Fruit fly (Drosophila melanogaster) whole organism, embryonic: ENCODE data around the gene Ccp84Aa.

Experiments
- Antp ChIP-seq: fragments of 200-800 bp; sonication (Bioruptor generic); optimal IDR thresholded peaks from 3 replicates; lab custom pipeline; 2016; ENCODE audit warnings: missing biosample characterization, missing genetic modification characterization
- Atf-2 ChIP-seq: fragments of 200-800 bp; sonication (Bioruptor generic); optimal IDR thresholded peaks from 2 replicates; lab custom pipeline; 2016; ENCODE audit warnings: missing biosample characterization, missing genetic modification characterization
- B-H1 ChIP-seq: fragments of 200-800 bp; sonication (Bioruptor generic); IDR thresholded peaks from 3 replicates; pipeline ENCODE4 v1.3.6; 2022; ENCODE audit warnings: missing biosample characterization, missing genetic modification characterization
- CG10209 ChIP-seq: fragments of 200-800 bp; sonication (Bioruptor generic); optimal IDR thresholded peaks from 3 replicates; lab custom pipeline; 2017; ENCODE audit warnings: missing biosample characterization, mild to moderate bottlenecking, missing genetic modification characterization, missing genetic modification reagents
- CG1233 ChIP-seq: fragments of 200-800 bp; sonication (Bioruptor generic); optimal IDR thresholded peaks from 4 replicates; lab custom pipeline; 2018; ENCODE audit warnings: missing biosample characterization, mild to moderate bottlenecking, missing genetic modification characterization
- CG14014 ChIP-seq: fragments of 200-800 bp; sonication (Bioruptor generic); IDR thresholded peaks from 2 replicates; pipeline ENCODE4 v1.3.6; 2022; ENCODE audit warnings: missing biosample characterization, missing genetic modification characterization
- CG17612 ChIP-seq: fragments of 200-800 bp; sonication (Bioruptor generic); IDR thresholded peaks from 2 replicates; pipeline ENCODE4 v1.3.6; 2022; ENCODE audit warnings: missing biosample characterization, missing genetic modification characterization
- CG1792 ChIP-seq: fragments of 200-800 bp; sonication (Bioruptor generic); optimal IDR thresholded peaks from 2 replicates; lab custom pipeline; 2016; ENCODE audit warnings: missing biosample characterization, missing genetic modification characterization
- CG30403 ChIP-seq: fragments of 200-800 bp; sonication (Bioruptor generic); optimal IDR thresholded peaks from 3 replicates; lab custom pipeline; 2016; ENCODE audit warnings: missing biosample characterization, missing genetic modification characterization
- CG3838 ChIP-seq: fragments of 200-800 bp; sonication (Bioruptor generic); optimal IDR thresholded peaks from 3 replicates; lab custom pipeline; 2016; ENCODE audit warnings: missing biosample characterization, missing genetic modification characterization
- CG3847 ChIP-seq: fragments of 200-800 bp; sonication (Bioruptor generic); IDR thresholded peaks from 2 replicates; pipeline ENCODE4 v1.3.6; 2022; ENCODE audit warnings: missing biosample characterization, missing genetic modification characterization
- CG43689 ChIP-seq: fragments of 200-800 bp; sonication (Bioruptor generic); IDR thresholded peaks from 2 replicates; pipeline ENCODE4 v1.3.6; 2022; ENCODE audit warnings: missing biosample characterization, missing genetic modification characterization
- CG6272 ChIP-seq: fragments of 200-800 bp; sonication (Bioruptor generic); IDR thresholded peaks from 2 replicates; pipeline ENCODE4 v1.3.6; 2022; ENCODE audit warnings: missing biosample characterization, missing genetic modification characterization
- CG6683 ChIP-seq: fragments of 200-800 bp; sonication (Bioruptor generic); optimal IDR thresholded peaks from 2 replicates; lab custom pipeline; 2017; ENCODE audit warnings: missing biosample characterization, mild to moderate bottlenecking, missing genetic modification characterization, missing genetic modification reagents
- CG6791 ChIP-seq: fragments of 200-800 bp; sonication (Bioruptor generic); IDR thresholded peaks from 3 replicates; pipeline ENCODE4 v1.3.6; 2022; ENCODE audit warnings: missing biosample characterization, missing genetic modification characterization; ENCODE audit not compliant: partially characterized antibody
- CG9215 ChIP-seq: fragments of 200-800 bp; sonication (Bioruptor generic); IDR thresholded peaks from 2 replicates; pipeline ENCODE4 v1.3.6; 2022; ENCODE audit warnings: missing biosample characterization, missing genetic modification characterization
- CG9797 ChIP-seq: fragments of 200-800 bp; sonication (Bioruptor generic); optimal IDR thresholded peaks from 3 replicates; lab custom pipeline; 2018; ENCODE audit warnings: missing biosample characterization, mild to moderate bottlenecking, missing genetic modification characterization
- Chrac-16 ChIP-seq: fragments of 200-800 bp; sonication (Bioruptor generic); optimal IDR thresholded peaks from 3 replicates; lab custom pipeline; 2016; ENCODE audit warnings: missing biosample characterization, missing genetic modification characterization
- Dad ChIP-seq: fragments of 200-800 bp; sonication (Bioruptor generic); optimal IDR thresholded peaks from 3 replicates; lab custom pipeline; 2016; ENCODE audit warnings: missing biosample characterization, missing genetic modification characterization
- Deaf1 ChIP-seq: fragments of 200-800 bp; optimal IDR thresholded peaks from 3 replicates; lab custom pipeline; 2019; ENCODE audit warnings: missing biosample characterization, mild to moderate bottlenecking, missing genetic modification characterization, moderate library complexity
- Dip3 ChIP-seq: fragments of 200-800 bp; sonication (Bioruptor generic); optimal IDR thresholded peaks from 3 replicates; lab custom pipeline; 2016; ENCODE audit warnings: missing biosample characterization, missing genetic modification characterization
- Hmr ChIP-seq: fragments of 200-800 bp; sonication (Bioruptor generic); optimal IDR thresholded peaks from 3 replicates; lab custom pipeline; 2017; ENCODE audit warnings: mild to moderate bottlenecking, missing biosample characterization, missing genetic modification reagents, missing genetic modification characterization
- Lim3 ChIP-seq: fragments of 200-800 bp; sonication (Bioruptor generic); IDR thresholded peaks from 2 replicates; pipeline ENCODE4 v1.3.6; 2022; ENCODE audit warnings: missing biosample characterization, missing genetic modification characterization
- Meics ChIP-seq: fragments of 200-800 bp; sonication (Bioruptor generic); optimal IDR thresholded peaks from 2 replicates; lab custom pipeline; 2017; ENCODE audit warnings: missing biosample characterization, mild to moderate bottlenecking, missing genetic modification characterization
- Mes4 ChIP-seq: fragments of 200-800 bp; sonication (Bioruptor generic); optimal IDR thresholded peaks from 2 replicates; lab custom pipeline; 2016; ENCODE audit warnings: missing biosample characterization, missing genetic modification characterization
- Mrtf ChIP-seq: fragments of 200-800 bp; sonication (Bioruptor generic); IDR thresholded peaks from 3 replicates; pipeline ENCODE4 v1.3.6; 2022; ENCODE audit warnings: missing biosample characterization, missing genetic modification characterization
- NfI ChIP-seq: fragments of 200-800 bp; sonication (Bioruptor generic); optimal IDR thresholded peaks from 3 replicates; lab custom pipeline; 2018; ENCODE audit warnings: missing biosample characterization, mild to moderate bottlenecking, missing genetic modification characterization, moderate library complexity
- Usf ChIP-seq: fragments of 200-800 bp; sonication (Bioruptor generic); optimal IDR thresholded peaks from 2 replicates; lab custom pipeline; 2017; ENCODE audit warnings: missing genotype, missing biosample characterization, missing genetic modification characterization
- Xbp1 ChIP-seq: fragments of 200-800 bp; sonication (Bioruptor generic); optimal IDR thresholded peaks from 3 replicates; lab custom pipeline; 2016; ENCODE audit warnings: missing biosample characterization, mild to moderate bottlenecking, missing genetic modification characterization
- al ChIP-seq: fragments of 200-800 bp; sonication (Bioruptor generic); IDR thresholded peaks from 2 replicates; pipeline ENCODE4 v1.3.6; 2022; ENCODE audit warnings: missing biosample characterization, missing genetic modification characterization
- ap ChIP-seq: fragments of 200-800 bp; sonication (Bioruptor generic); IDR thresholded peaks from 2 replicates; pipeline ENCODE4 v1.3.6; 2022; ENCODE audit warnings: missing biosample characterization, missing genetic modification characterization
- bcd ChIP-seq: fragments of 200-800 bp; sonication (Bioruptor generic); optimal IDR thresholded peaks from 2 replicates; lab custom pipeline; 2017; ENCODE audit warnings: missing biosample characterization, mild to moderate bottlenecking, missing genetic modification characterization
- bigmax ChIP-seq: fragments of 200-800 bp; sonication (Bioruptor generic); optimal IDR thresholded peaks from 2 replicates; lab custom pipeline; 2018; ENCODE audit warnings: missing biosample characterization, mild to moderate bottlenecking, missing genetic modification characterization
- br ChIP-seq: fragments of >200 bp; optimal IDR thresholded peaks from 2 replicates; lab custom pipeline; 2017
- btn ChIP-seq: fragments of 200-800 bp; sonication (Bioruptor generic); optimal IDR thresholded peaks from 2 replicates; lab custom pipeline; 2016; ENCODE audit warnings: missing biosample characterization, missing genetic modification characterization
- caup ChIP-seq: fragments of 200-800 bp; sonication (Bioruptor generic); optimal IDR thresholded peaks from 3 replicates; lab custom pipeline; 2017; ENCODE audit warnings: missing biosample characterization, mild to moderate bottlenecking, missing genetic modification characterization, moderate library complexity; ENCODE audit not compliant: severe bottlenecking
- croc ChIP-seq: fragments of 200-800 bp; sonication (Bioruptor generic); conservative IDR thresholded peaks from 3 replicates; pipeline ENCODE4 v1.3.6; 2022; ENCODE audit warnings: missing biosample characterization, missing genetic modification characterization
- cwo ChIP-seq: fragments of 200-800 bp; sonication (Bioruptor generic); optimal IDR thresholded peaks from 3 replicates; lab custom pipeline; 2017; ENCODE audit warnings: missing biosample characterization, missing genetic modification characterization, mild to moderate bottlenecking, moderate library complexity, missing genetic modification reagents
- dm ChIP-seq: fragments of 200-800 bp; sonication (Bioruptor generic); optimal IDR thresholded peaks from 3 replicates; lab custom pipeline; 2016; ENCODE audit warnings: missing biosample characterization, missing genetic modification characterization
- dpn ChIP-seq, 2 experiments: fragments of 200-800 bp; sonication (Bioruptor generic); optimal IDR thresholded peaks; 3 replicates each; lab custom pipeline; 2016; ENCODE audit warnings: missing biosample characterization in 2 of 2, missing genetic modification characterization in 2 of 2
- ems ChIP-seq: fragments of 200-800 bp; sonication (Bioruptor generic); optimal IDR thresholded peaks from 3 replicates; lab custom pipeline; 2016; ENCODE audit warnings: missing biosample characterization, missing genetic modification characterization
- gsb-n ChIP-seq: fragments of 200-800 bp; sonication (Bioruptor generic); optimal IDR thresholded peaks from 3 replicates; lab custom pipeline; 2018; ENCODE audit warnings: missing biosample characterization, mild to moderate bottlenecking, missing genetic modification characterization
- ham ChIP-seq: fragments of 200-800 bp; sonication (Bioruptor generic); IDR thresholded peaks from 2 replicates; pipeline ENCODE4 v1.3.6; 2022; ENCODE audit warnings: missing biosample characterization, missing genetic modification characterization
- hb ChIP-seq: fragments of 200-800 bp; sonication (Bioruptor generic); IDR thresholded peaks from 3 replicates; pipeline ENCODE4 v1.3.6; 2022; ENCODE audit warnings: missing biosample characterization, missing genetic modification characterization; ENCODE audit not compliant: partially characterized antibody
- jigr1 ChIP-seq: fragments of 200-800 bp; sonication (Bioruptor generic); IDR thresholded peaks from 3 replicates; pipeline ENCODE4 v1.3.6; 2022; ENCODE audit warnings: missing biosample characterization, missing genetic modification characterization
- lmd ChIP-seq: fragments of 200-800 bp; sonication (Bioruptor generic); IDR thresholded peaks from 2 replicates; pipeline ENCODE4 v1.3.6; 2022; ENCODE audit warnings: missing biosample characterization, missing genetic modification characterization
- maf-S ChIP-seq: fragments of 200-800 bp; sonication (Bioruptor generic); optimal IDR thresholded peaks from 2 replicates; lab custom pipeline; 2016; ENCODE audit warnings: missing biosample characterization, missing genetic modification characterization
- sob ChIP-seq: fragments of 200-800 bp; sonication (Bioruptor generic); IDR thresholded peaks from 2 replicates; pipeline ENCODE4 v1.3.6; 2022; ENCODE audit warnings: missing biosample characterization, missing genetic modification characterization
- sr ChIP-seq: fragments of 200-800 bp; sonication (Bioruptor generic); IDR thresholded peaks from 3 replicates; pipeline ENCODE4 v1.3.6; 2022; ENCODE audit warnings: missing biosample characterization, missing genetic modification characterization
- usp ChIP-seq: fragments of >200 bp; optimal IDR thresholded peaks from 2 replicates; lab custom pipeline; 2017; ENCODE audit warnings: missing biosample characterization, missing genetic modification characterization
- vfl ChIP-seq: fragments of 200-800 bp; sonication (Bioruptor generic); optimal IDR thresholded peaks from 2 replicates; lab custom pipeline; 2016; ENCODE audit warnings: missing biosample characterization, missing genetic modification characterization
- vnd ChIP-seq: fragments of 200-800 bp; sonication (Bioruptor generic); IDR thresholded peaks from 3 replicates; pipeline ENCODE4 v1.3.6; 2022; ENCODE audit warnings: missing biosample characterization, missing genetic modification characterization; ENCODE audit not compliant: partially characterized antibody
- yki ChIP-seq: fragments of >200 bp; optimal IDR thresholded peaks from 3 replicates; lab custom pipeline; 2018

Ccp84Aa gene

dm6 chr3R:6723537-6724171 is 19.8 kb downstream of the Ccp84Aa start (continued):
- TF ChIP-seq CG9215 (GFP tag; lab: Robert Waterston, UW) (no peak), CG6272 (GFP tag; lab: Robert Waterston, UW) (no peak), CG1792 (GFP tag; lab: Kevin White, UChicago) (no peak), NfI (GFP tag; lab: Kevin White, UChicago) (no peak), hb (GFP tag; lab: Robert Waterston, UW) (no peak), bcd (GFP tag; lab: Kevin White, UChicago) (peak; percentile 20), Dip3 (GFP tag; lab: Kevin White, UChicago) (no peak), CG14014 (GFP tag; lab: Robert Waterston, UW) (no peak), Usf (GFP tag; lab: Kevin White, UChicago) (no peak), Meics (GFP tag; lab: Kevin White, UChicago) (no peak), CG3847 (no peak), Deaf1 (tag; lab: Kevin White, UChicago) (peak; percentile 15), Mes4 (no peak), CG3838 (no peak), CG6683 (GFP tag; lab: Kevin White, UChicago) (no peak), B-H1 (no peak), Lim3 (GFP tag; lab: Robert Waterston, UW) (no peak), lmd (GFP tag; lab: Robert Waterston, UW) (no peak), CG43689 (GFP tag; lab: Robert Waterston, UW) (no peak), yki (lab: Kevin White, UChicago) (no peak), Antp (GFP tag; lab: Kevin White, UChicago) (peak; percentile 14), CG6791 (no peak), bigmax (GFP tag; lab: Kevin White, UChicago) (no peak), ap (GFP tag; lab: Robert Waterston, UW) (no peak), Chrac-16 (GFP tag; lab: Kevin White, UChicago) (peak; percentile 3), maf-S (GFP tag; lab: Kevin White, UChicago) (no peak), vnd (GFP tag; lab: Robert Waterston, UW) (no peak), usp (GFP tag; lab: Kevin White, UChicago) (no peak), Mrtf (GFP tag; lab: Robert Waterston, UW) (no peak), gsb-n (tag; lab: Kevin White, UChicago) (peak; percentile 67), caup (no peak), btn (GFP tag; lab: Kevin White, UChicago) (peak; percentile 14), ham (GFP tag; lab: Robert Waterston, UW) (no peak), cwo (no peak), dm (no peak), CG17612 (GFP tag; lab: Robert Waterston, UW) (no peak), Atf-2 (GFP tag; lab: Kevin White, UChicago) (no peak), sr (GFP tag; lab: Robert Waterston, UW) (no peak), Xbp1 (GFP tag; lab: Kevin White, UChicago) (peak; percentile 37), CG10209 (peak; percentile 7), CG1233 (GFP tag; lab: Kevin White, UChicago) (peak; percentile 12), al (no peak), CG9797 (GFP tag; lab: Kevin White, UChicago) (no peak), br (lab: Kevin White, UChicago) (no peak), Dad (GFP tag; lab: Kevin White, UChicago) (no peak), CG30403 (GFP tag; lab: Kevin White, UChicago) (peak; percentile 40), jigr1 (GFP tag; lab: Robert Waterston, UW) (no peak), dpn (GFP tag; optimal IDR thresholded peaks at IDR 0.05; lab: Kevin White, UChicago) (peak in 1 of 2 experiments; percentile 2), sob (GFP tag; lab: Robert Waterston, UW) (no peak), Hmr (GFP tag; lab: Kevin White, UChicago) (no peak), vfl (GFP tag; lab: Kevin White, UChicago) (no peak), croc (GFP tag; lab: Robert Waterston, UW) (no peak), ems (no peak)
